2 worm cellular contexts compared by ENCODE assay signal in genomic region chrX:12627797-12628196, ce11.
TF ChIP-seq lines count a peak whose summit lies in the region.

No protein-coding gene starts in this region.

TF ChIP-seq in whole organism, L1 larva, 84 proteins besides CTCF, POLR2A, EP300 and RAD21 (continued from another document):
- no peak for TF ChIP-seq ets-5 (GFP tag; IDR thresholded peaks at IDR 0.05; lab: Robert Waterston, UW)
- TF ChIP-seq pqm-1 (tag; optimal IDR thresholded peaks at IDR 0.05; lab: Kevin White, UChicago): peak; percentile 62
- TF ChIP-seq nhr-85 (tag; lab: Kevin White, UChicago): peak; percentile 71
- peak; percentile 25 for TF ChIP-seq snu-23 (GFP tag; optimal IDR thresholded peaks at IDR 0.05; lab: Kevin White, UChicago)
- peak; percentile 70 for TF ChIP-seq blmp-1 (tag; optimal IDR thresholded peaks at IDR 0.05; lab: Kevin White, UChicago)
- TF ChIP-seq elt-3 (tag; optimal IDR thresholded peaks at IDR 0.05; lab: Kevin White, UChicago): peak in 5 of 6 experiments; percentile 22 to 88 (median 32)
- TF ChIP-seq nhr-71 (tag; optimal IDR thresholded peaks at IDR 0.05; lab: Kevin White, UChicago): peak; percentile 56
- peak in 1 of 2 experiments; percentile 19 for TF ChIP-seq mdl-1 (tag; optimal IDR thresholded peaks at IDR 0.05; lab: Kevin White, UChicago)
- peak; percentile 63 for TF ChIP-seq nhr-20 (tag; optimal IDR thresholded peaks at IDR 0.05; lab: Kevin White, UChicago)
- TF ChIP-seq isw-1 (GFP tag; IDR thresholded peaks at IDR 0.05; lab: Robert Waterston, UW): no peak
- TF ChIP-seq rnt-1 (tag; optimal IDR thresholded peaks at IDR 0.05; lab: Kevin White, UChicago): no peak

TF ChIP-seq in whole organism, L4 larva, 104 proteins besides CTCF, POLR2A, EP300 and RAD21 (continued from another document):
- TF ChIP-seq Y5F2A.4 (GFP tag; optimal IDR thresholded peaks at IDR 0.05; lab: Kevin White, UChicago) (no peak), pqm-1 (tag; optimal IDR thresholded peaks at IDR 0.05; lab: Kevin White, UChicago) (peak; percentile 85), nhr-76 (tag; optimal IDR thresholded peaks at IDR 0.05; lab: Kevin White, UChicago) (no peak), dve-1 (tag; optimal IDR thresholded peaks at IDR 0.05; lab: Kevin White, UChicago; ENCODE audit: insufficient read depth) (peak; percentile 82), dpl-1 (GFP tag; optimal IDR thresholded peaks at IDR 0.05; lab: Kevin White, UChicago) (no peak), D1046.2 (GFP tag; IDR thresholded peaks at IDR 0.05; lab: Robert Waterston, UW) (0 out of 2 replicates have a peak, but pooled peaks have one; percentile 17), daf-12 (tag; optimal IDR thresholded peaks at IDR 0.05; lab: Kevin White, UChicago) (no peak), nhr-10 (tag; optimal IDR thresholded peaks at IDR 0.05; lab: Kevin White, UChicago) (peak; percentile 27), mes-2 (tag; optimal IDR thresholded peaks at IDR 0.05; lab: Kevin White, UChicago; ENCODE audit: poor library complexity, severe bottlenecking) (peak; percentile 17), set-16 (GFP tag; IDR thresholded peaks at IDR 0.05; lab: Robert Waterston, UW) (no peak), hlh-11 (tag; optimal IDR thresholded peaks at IDR 0.05; lab: Kevin White, UChicago) (peak; percentile 81), unc-62 (GFP tag; optimal IDR thresholded peaks at IDR 0.05 in 1 of 2; lab: Kevin White, UChicago) (peak in 1 of 2 experiments; percentile 42), unc-62 (tag; optimal IDR thresholded peaks at IDR 0.05; lab: Kevin White, UChicago) (no peak), Y105C5A.15 (GFP tag; IDR thresholded peaks at IDR 0.05; lab: Robert Waterston, UW) (no peak), T20F7.1 (GFP tag; optimal IDR thresholded peaks at IDR 0.05; lab: Kevin White, UChicago) (peak; percentile 24), F44E2.7 (GFP tag; IDR thresholded peaks at IDR 0.05; lab: Robert Waterston, UW) (no peak), tra-1 (GFP tag; IDR thresholded peaks at IDR 0.05; lab: Robert Waterston, UW) (0 out of 2 replicates have a peak, but pooled peaks have one; percentile 51), nhr-77 (tag; optimal IDR thresholded peaks at IDR 0.05; lab: Kevin White, UChicago) (peak; percentile 70), mep-1 (tag; optimal IDR thresholded peaks at IDR 0.05; lab: Kevin White, UChicago) (peak; percentile 20), cey-2 (tag; optimal IDR thresholded peaks at IDR 0.05; lab: Kevin White, UChicago; ENCODE audit: borderline replicate concordance, insufficient read depth) (no peak), lin-1 (GFP tag; IDR thresholded peaks at IDR 0.05; lab: Robert Waterston, UW) (0 out of 2 replicates have a peak, but pooled peaks have one; percentile 22)
